Fruit fly (Drosophila melanogaster): ENCODE data around the gene Pgls.

The Pgls gene

DNA sequence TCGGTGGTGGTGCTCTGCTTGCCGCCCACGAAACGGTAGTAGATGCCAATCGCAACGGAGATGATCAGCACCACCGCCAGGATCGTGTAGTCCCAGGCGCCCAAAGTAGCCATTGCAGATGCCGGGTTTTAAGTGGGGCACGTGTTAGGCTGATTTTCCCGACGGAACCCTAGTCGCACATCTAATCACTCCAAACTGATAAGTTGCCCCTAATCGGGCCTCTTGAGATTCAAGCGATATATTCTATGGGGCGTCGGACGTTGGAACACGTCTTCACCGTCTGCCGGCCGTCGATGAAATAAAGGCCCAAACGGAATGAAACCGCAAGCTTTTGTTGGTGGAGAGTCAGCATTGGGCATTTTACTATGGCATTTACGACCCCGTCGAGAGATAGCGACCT is 2.4 kb upstream of the Pgls start, which contains the start of gene CG32669:
Gene CG32669 (minus strand): TSS at position 275 of the 400 bp plus-strand sequence.
- TF ChIP-seq ttk (optimal IDR thresholded peaks at IDR 0.05), result no peak
- TF ChIP-seq h (optimal IDR thresholded peaks at IDR 0.05), result no peak
- no peak for TF ChIP-seq Sin3A (optimal IDR thresholded peaks at IDR 0.05)
- no peak for TF ChIP-seq psq (optimal IDR thresholded peaks at IDR 0.05)
- TF ChIP-seq Myc (optimal IDR thresholded peaks at IDR 0.05), result no peak

- no peak for TF ChIP-seq ttk (optimal IDR thresholded peaks at IDR 0.05)
- TF ChIP-seq psq (optimal IDR thresholded peaks at IDR 0.05), result no peak
- no peak for TF ChIP-seq insv (optimal IDR thresholded peaks at IDR 0.05)
- TF ChIP-seq Sin3A (optimal IDR thresholded peaks at IDR 0.05), result no peak
- TF ChIP-seq h (optimal IDR thresholded peaks at IDR 0.05), result no peak
- no peak for TF ChIP-seq Myc (optimal IDR thresholded peaks at IDR 0.05)
These were observed 2.0 kb upstream of the Pgls start for dm6 chrX:10845256-10845655.

dm6 chrX:10846972-10847435 is 234 bp upstream of the Pgls start, which contains the start of gene sbr:
TSS of gene sbr (minus strand) at chrX:10847092.
- no peak for TF ChIP-seq h (optimal IDR thresholded peaks at IDR 0.05)
- TF ChIP-seq Sin3A (optimal IDR thresholded peaks at IDR 0.05), result no peak
- no peak for TF ChIP-seq psq (optimal IDR thresholded peaks at IDR 0.05)

dm6 chrX:10847447-10847846 is 209 bp downstream of the Pgls start:
- TF ChIP-seq insv (optimal IDR thresholded peaks at IDR 0.05), result no peak
- TF ChIP-seq psq (optimal IDR thresholded peaks at IDR 0.05), result no peak
- no peak for TF ChIP-seq Myc (optimal IDR thresholded peaks at IDR 0.05)
- TF ChIP-seq h (optimal IDR thresholded peaks at IDR 0.05), result no peak
- TF ChIP-seq ttk (optimal IDR thresholded peaks at IDR 0.05), result no peak
- TF ChIP-seq Sin3A (optimal IDR thresholded peaks at IDR 0.05), result no peak

DNA sequence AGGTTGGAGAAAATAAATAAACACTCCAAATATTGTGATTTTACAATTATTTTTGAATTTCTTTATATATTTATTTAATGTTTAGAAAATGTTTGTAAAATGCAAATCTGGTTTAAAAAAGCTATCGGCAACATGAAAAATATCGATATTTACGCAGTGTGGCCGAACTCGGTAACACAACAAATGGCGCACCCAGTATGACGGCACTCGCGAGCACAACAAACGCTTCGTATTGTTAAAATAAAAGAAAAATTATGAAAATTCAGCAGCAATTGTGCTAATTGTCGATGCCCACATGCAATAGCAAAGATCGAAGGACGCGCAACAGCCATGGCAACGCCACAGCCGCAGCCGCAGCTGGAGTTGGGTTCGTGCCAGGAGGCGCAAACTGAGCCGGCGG is 1.3 kb downstream of the Pgls start, which contains the start of gene CG2202:
Gene CG2202 (plus strand): TSS at position 193 of the 400 bp plus-strand sequence.
- TF ChIP-seq Myc (optimal IDR thresholded peaks at IDR 0.05) (no peak), psq (optimal IDR thresholded peaks at IDR 0.05) (no peak), Sin3A (optimal IDR thresholded peaks at IDR 0.05) (no peak), h (optimal IDR thresholded peaks at IDR 0.05) (no peak), ttk (optimal IDR thresholded peaks at IDR 0.05) (no peak), insv (optimal IDR thresholded peaks at IDR 0.05) (no peak)

- TF ChIP-seq ttk (optimal IDR thresholded peaks at IDR 0.05), result no peak
- no peak for TF ChIP-seq insv (optimal IDR thresholded peaks at IDR 0.05)
- no peak for TF ChIP-seq h (optimal IDR thresholded peaks at IDR 0.05)
- no peak for TF ChIP-seq Sin3A (optimal IDR thresholded peaks at IDR 0.05)
- TF ChIP-seq psq (optimal IDR thresholded peaks at IDR 0.05), result no peak
- TF ChIP-seq Myc (optimal IDR thresholded peaks at IDR 0.05), result no peak
These were observed 7.4 kb downstream of the Pgls start, which contains the start of gene feo for dm6 chrX:10854686-10855085. TSS of gene feo (minus strand) at chrX:10854869.

dm6 chrX:10857376-10857775 is 10.1 kb downstream of the Pgls start, which contains the start of the genes sofe and CG2186:
TSS of gene sofe (minus strand) at chrX:10857413.
TSS of gene CG2186 (plus strand) at chrX:10857655.
- no peak for TF ChIP-seq insv (optimal IDR thresholded peaks at IDR 0.05)
- TF ChIP-seq ttk (optimal IDR thresholded peaks at IDR 0.05), result no peak
- no peak for TF ChIP-seq h (optimal IDR thresholded peaks at IDR 0.05)
- no peak for TF ChIP-seq psq (optimal IDR thresholded peaks at IDR 0.05)
- no peak for TF ChIP-seq Sin3A (optimal IDR thresholded peaks at IDR 0.05)
- no peak for TF ChIP-seq Myc (optimal IDR thresholded peaks at IDR 0.05)

DNA sequence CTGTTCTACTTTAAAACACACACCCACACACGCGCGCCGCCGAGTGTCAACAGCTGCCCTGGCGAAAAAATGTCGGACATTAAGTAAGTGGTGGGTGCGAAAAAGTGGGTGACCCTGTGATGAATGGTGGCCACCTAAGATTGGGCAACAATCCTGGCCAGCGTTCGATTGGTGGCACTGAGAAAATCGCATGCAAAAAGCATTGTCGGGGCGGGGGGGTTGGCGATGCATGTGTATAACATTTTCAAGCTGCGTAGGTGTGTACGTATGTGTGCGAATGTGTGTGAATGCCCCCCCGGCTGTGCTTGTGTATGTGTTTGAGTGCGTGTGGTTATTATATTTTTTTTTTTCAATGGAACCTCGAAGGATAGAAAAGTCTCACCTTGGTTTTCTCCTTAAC is 10.6 kb downstream of the Pgls start:
- TF ChIP-seq psq (optimal IDR thresholded peaks at IDR 0.05) (no peak), Sin3A (optimal IDR thresholded peaks at IDR 0.05) (no peak), h (optimal IDR thresholded peaks at IDR 0.05) (no peak), ttk (optimal IDR thresholded peaks at IDR 0.05) (no peak), Myc (optimal IDR thresholded peaks at IDR 0.05) (no peak), insv (optimal IDR thresholded peaks at IDR 0.05) (no peak)

DNA sequence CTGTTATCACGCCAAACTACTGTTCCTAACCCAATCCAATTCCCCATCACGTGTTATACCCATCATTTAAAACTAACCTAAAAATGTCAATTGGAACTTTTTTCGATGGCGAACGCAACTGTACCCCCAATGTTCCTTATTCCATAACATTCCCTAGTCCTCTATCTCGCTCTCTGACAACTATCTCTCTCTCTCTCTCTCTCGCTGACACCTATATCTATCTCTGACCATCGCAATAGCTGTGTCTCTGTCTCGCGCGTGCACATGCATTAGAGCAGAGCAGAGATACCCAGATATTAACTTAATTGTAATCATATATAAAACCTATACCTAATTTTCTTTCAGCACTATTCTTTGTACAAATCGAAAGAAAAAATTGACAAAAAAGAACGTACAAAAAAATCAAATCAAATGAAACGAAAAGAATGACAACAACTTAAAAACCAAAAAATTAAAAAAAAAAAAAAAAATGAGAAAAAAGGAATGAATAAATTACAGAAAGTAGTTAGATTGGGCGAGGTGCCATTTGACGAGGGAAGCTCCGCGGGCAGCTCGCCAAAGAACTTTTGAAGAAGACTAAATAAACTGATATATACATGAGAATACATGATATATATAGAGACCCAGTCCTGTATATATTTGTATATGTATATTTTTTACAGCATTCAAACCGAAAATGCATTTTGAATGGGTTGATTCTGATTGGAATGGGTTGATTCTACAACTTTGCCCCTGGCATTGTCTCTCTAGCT is 18.5 kb downstream of the Pgls start:
- no peak for TF ChIP-seq h (optimal IDR thresholded peaks at IDR 0.05)
- no peak for TF ChIP-seq ttk (optimal IDR thresholded peaks at IDR 0.05)
- no peak for TF ChIP-seq psq (optimal IDR thresholded peaks at IDR 0.05)

- no peak for TF ChIP-seq Sin3A (optimal IDR thresholded peaks at IDR 0.05)
- TF ChIP-seq Myc (optimal IDR thresholded peaks at IDR 0.05), result no peak
- TF ChIP-seq h (optimal IDR thresholded peaks at IDR 0.05), result no peak
- TF ChIP-seq psq (optimal IDR thresholded peaks at IDR 0.05), result no peak
- no peak for TF ChIP-seq insv (optimal IDR thresholded peaks at IDR 0.05)
- TF ChIP-seq ttk (optimal IDR thresholded peaks at IDR 0.05), result no peak
These were observed 20.5 kb downstream of the Pgls start for dm6 chrX:10867692-10868091.

DNA sequence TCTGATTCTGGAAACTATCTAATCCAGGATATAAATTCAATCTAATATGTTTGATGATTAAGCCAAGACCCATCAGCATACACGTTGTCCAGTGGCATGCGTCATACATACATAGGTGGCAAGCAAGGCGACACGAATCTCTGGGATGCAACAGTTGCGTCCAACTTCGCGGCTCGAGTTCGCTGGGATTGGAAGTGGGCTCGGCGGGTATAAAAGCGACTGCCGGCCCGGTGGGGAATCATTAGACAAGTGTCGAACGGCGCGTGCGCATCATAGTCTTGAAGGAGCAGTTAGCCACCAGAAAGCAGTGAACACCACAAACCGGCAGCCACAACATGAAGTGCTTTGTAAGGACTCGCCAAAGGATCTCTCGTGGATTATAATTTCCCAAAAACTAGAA is 21.8 kb downstream of the Pgls start, which contains the start of gene CG2157:
Gene CG2157 (plus strand): TSS at position 240 of the 400 bp plus-strand sequence.
- TF ChIP-seq Sin3A (optimal IDR thresholded peaks at IDR 0.05), result no peak
- TF ChIP-seq ttk (optimal IDR thresholded peaks at IDR 0.05), result no peak
- TF ChIP-seq Myc (optimal IDR thresholded peaks at IDR 0.05), result no peak
- no peak for TF ChIP-seq psq (optimal IDR thresholded peaks at IDR 0.05)
- TF ChIP-seq h (optimal IDR thresholded peaks at IDR 0.05), result no peak
- no peak for TF ChIP-seq insv (optimal IDR thresholded peaks at IDR 0.05)

dm6 chrX:10876451-10876850 is 29.2 kb downstream of the Pgls start:
- TF ChIP-seq Sin3A (optimal IDR thresholded peaks at IDR 0.05) (no peak), ttk (optimal IDR thresholded peaks at IDR 0.05) (no peak), psq (optimal IDR thresholded peaks at IDR 0.05) (no peak), Myc (optimal IDR thresholded peaks at IDR 0.05) (no peak), h (optimal IDR thresholded peaks at IDR 0.05) (no peak), insv (optimal IDR thresholded peaks at IDR 0.05) (no peak)
